Fruit fly (Drosophila melanogaster) whole organism, adult: Measurements from ENCODE around the gene COX7A.

ENCODE experiments used
- CG11617 ChIP-seq: fragments of 200-800 bp; sonication (Bioruptor generic); optimal IDR thresholded peaks from 2 replicates; lab custom pipeline; 2017; ENCODE audit warnings: mild to moderate bottlenecking, missing biosample characterization, missing genetic modification reagents, missing genetic modification characterization
- CG14711 ChIP-seq: fragments of 200-800 bp; sonication (Bioruptor generic); optimal IDR thresholded peaks from 2 replicates; lab custom pipeline; 2018; ENCODE audit warnings: missing biosample characterization, mild to moderate bottlenecking, missing genetic modification characterization, moderate library complexity
- CG33017 ChIP-seq: fragments of 200-800 bp; sonication (Bioruptor generic); optimal IDR thresholded peaks from 2 replicates; lab custom pipeline; 2018; ENCODE audit warnings: missing biosample characterization, mild to moderate bottlenecking, missing genetic modification characterization, moderate library complexity
- CG7101 ChIP-seq: fragments of 200-800 bp; sonication (Bioruptor generic); optimal IDR thresholded peaks from 2 replicates; lab custom pipeline; 2018; ENCODE audit warnings: missing biosample characterization, mild to moderate bottlenecking, missing genetic modification characterization, moderate library complexity
- Clk ChIP-seq: fragments of 200-800 bp; sonication (Bioruptor generic); optimal IDR thresholded peaks from 2 replicates; lab custom pipeline; 2017; ENCODE audit warnings: missing biosample characterization, missing genetic modification characterization
- Mnt ChIP-seq: fragments of 200-800 bp; sonication (Bioruptor generic); optimal IDR thresholded peaks from 2 replicates; lab custom pipeline; 2016; ENCODE audit warnings: missing biosample characterization, mild to moderate bottlenecking, missing genetic modification characterization
- bab1 ChIP-seq: fragments of 200-800 bp; sonication (Bioruptor generic); optimal IDR thresholded peaks from 3 replicates; lab custom pipeline; 2019; ENCODE audit warnings: missing biosample characterization, mild to moderate bottlenecking, missing genetic modification characterization, moderate library complexity
- cnc ChIP-seq, 2 experiments: fragments of >200 bp; optimal IDR thresholded peaks; 2 replicates each; lab custom pipeline; 2017
- ovo ChIP-seq: fragments of 200-800 bp; sonication (Bioruptor generic); optimal IDR thresholded peaks from 2 replicates; lab custom pipeline; 2016; ENCODE audit warnings: missing biosample characterization, missing genetic modification characterization
- pad ChIP-seq: fragments of 200-800 bp; sonication (Bioruptor generic); optimal IDR thresholded peaks from 3 replicates; lab custom pipeline; 2017; ENCODE audit warnings: missing biosample characterization, missing genetic modification characterization, mild to moderate bottlenecking, moderate library complexity, missing genetic modification reagents

DNA sequence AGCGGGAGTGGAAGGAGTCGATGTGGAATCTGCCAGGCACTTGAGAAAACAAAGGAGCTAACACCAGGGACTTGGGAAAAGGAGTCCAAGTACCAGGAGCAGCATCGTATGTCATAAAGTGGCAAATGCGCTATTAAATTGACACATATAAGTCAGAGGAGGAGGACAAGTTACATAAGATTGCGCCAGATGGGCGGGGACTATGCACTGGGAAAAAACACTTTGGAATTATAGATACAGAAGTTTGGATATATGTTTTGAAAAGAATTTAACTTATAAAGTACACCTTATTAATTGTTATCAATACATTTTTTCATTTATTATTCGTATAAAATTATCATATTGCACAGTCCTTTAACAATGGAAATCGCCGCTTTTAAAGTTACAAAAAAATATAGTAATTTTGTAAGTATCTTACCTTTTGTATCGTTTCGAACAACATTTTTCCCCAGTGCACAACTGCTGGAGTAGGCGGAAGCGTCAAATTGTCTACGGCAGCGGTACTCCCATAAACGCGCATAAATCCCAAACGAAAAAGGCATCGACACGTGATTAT, 4.8 kb downstream of the COX7A start:
- no peak for TF ChIP-seq CG33017 (tag; lab: Kevin White, UChicago)
- TF ChIP-seq cnc (optimal IDR thresholded peaks at IDR 0.05; lab: Kevin White, UChicago): no peak
- TF ChIP-seq pad (GFP tag; lab: Kevin White, UChicago): no peak
- no peak for TF ChIP-seq Clk (GFP tag; lab: Kevin White, UChicago)
- TF ChIP-seq CG7101 (tag; lab: Kevin White, UChicago): no peak
- no peak for TF ChIP-seq CG11617 (GFP tag; lab: Kevin White, UChicago)
- no peak for TF ChIP-seq ovo (GFP tag; lab: Kevin White, UChicago)
- no peak for TF ChIP-seq CG14711 (tag; lab: Kevin White, UChicago)
- TF ChIP-seq bab1: no peak
- no peak for TF ChIP-seq Mnt (GFP tag; lab: Kevin White, UChicago)
